Worm (Caenorhabditis elegans): Measurements from ENCODE around the gene wbp-11.
A peak's percentile ranks its signal among the peaks of the same experiment; 100 is the strongest.

wbp-11 gene

DNA sequence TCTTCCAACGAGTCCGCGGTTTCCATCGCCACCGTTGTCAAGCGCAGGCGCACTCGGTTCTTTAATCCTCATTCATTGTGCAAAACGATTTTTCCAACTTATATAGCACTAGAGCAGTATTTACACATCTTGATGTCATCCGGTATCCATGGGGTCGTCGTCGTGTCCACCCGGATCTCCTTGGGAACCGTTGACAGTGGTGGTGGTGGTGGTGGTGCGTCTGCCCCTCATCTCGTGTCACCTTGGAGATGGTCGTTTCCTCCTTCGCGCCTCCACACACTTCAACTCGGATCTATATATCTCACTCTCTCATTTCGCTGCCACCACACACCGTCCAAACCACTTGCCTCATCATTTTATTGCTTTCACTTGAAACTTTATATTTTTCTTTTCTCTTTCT is 9.9 kb upstream of the wbp-11 start:
- TF ChIP-seq nhr-11 (tag; optimal IDR thresholded peaks at IDR 0.05) = peak; percentile 24
- TF ChIP-seq vab-7 (GFP tag; IDR thresholded peaks at IDR 0.05) = no peak
- no peak for TF ChIP-seq snpc-4 (tag; optimal IDR thresholded peaks at IDR 0.05)
- no peak for TF ChIP-seq spr-1 (tag; optimal IDR thresholded peaks at IDR 0.05)

DNA sequence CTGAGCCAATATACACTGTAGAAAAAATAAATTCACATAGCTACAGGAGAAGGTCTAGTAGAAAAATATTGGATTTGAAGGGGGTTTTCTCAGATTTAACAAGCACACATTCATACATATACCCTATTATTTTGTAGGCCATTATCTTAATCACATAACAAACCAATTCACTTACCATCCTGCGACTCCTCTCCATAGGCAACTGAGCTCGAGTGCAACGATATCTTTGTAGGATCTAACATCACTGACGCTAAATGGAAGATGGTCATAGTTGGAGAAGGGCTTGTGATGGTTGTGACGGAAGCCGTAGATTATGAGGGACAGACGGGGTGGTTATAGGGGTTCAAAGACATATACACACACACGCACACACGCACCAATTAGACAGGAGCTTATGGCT is 8.6 kb upstream of the wbp-11 start:
- TF ChIP-seq nhr-6 (tag; optimal IDR thresholded peaks at IDR 0.05) = no peak
- peak; percentile 66 for TF ChIP-seq aha-1 (tag)

DNA sequence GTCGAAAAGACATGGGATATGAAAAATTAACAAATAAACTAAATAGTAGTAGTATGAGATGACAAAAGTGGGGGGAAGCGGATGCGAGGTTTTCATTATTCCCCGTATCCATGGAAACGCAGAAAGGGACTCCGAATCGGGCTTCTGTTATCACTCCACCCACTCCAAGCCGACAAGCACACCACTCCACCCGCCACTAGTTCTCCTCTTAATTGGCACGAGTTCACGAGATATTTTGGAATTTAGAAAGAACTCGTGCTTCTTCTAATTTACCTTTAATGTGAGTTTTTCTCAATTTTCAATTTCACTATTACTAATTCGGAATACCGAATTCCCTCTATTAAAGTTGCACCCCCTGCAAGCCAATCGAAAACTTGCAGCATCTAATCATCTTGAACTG is 6.4 kb upstream of the wbp-11 start:
- TF ChIP-seq unc-62 (GFP tag; optimal IDR thresholded peaks at IDR 0.05 in 1 of 2) (peak in 1 of 2 experiments; percentile 29), unc-62 (tag; optimal IDR thresholded peaks at IDR 0.05) (no peak), ceh-62 (tag; optimal IDR thresholded peaks at IDR 0.05) (no peak)

DNA sequence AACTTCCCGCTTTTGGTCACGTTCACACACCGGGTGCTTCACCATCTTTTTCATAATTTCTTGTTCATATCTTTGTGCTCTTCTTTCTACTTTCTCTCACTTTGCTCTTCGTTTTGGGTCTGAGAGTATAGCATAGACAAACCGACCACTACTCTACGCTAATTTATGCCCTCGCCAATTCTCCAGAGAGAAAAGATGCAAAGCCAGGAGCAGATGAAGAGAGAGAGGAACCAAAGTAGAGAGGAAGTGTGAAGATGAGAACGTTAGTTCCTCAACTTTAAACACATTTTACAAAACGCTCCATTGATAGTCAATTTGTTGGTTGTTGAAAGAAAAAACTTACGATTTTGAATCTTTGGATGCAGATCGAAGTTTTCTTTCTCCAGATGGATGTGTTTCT is 5.0 kb upstream of the wbp-11 start:
- no peak for TF ChIP-seq pha-4 (GFP tag; IDR thresholded peaks at IDR 0.05)
- TF ChIP-seq pha-4 (tag; optimal IDR thresholded peaks at IDR 0.05) = no peak
- TF ChIP-seq Y105C5A.15 (GFP tag; IDR thresholded peaks at IDR 0.05) = no peak
- TF ChIP-seq nhr-28 (tag; optimal IDR thresholded peaks at IDR 0.05) = no peak
- TF ChIP-seq gei-8 (GFP tag; optimal IDR thresholded peaks at IDR 0.05) = no peak
- no peak for TF ChIP-seq ztf-7 (tag; optimal IDR thresholded peaks at IDR 0.05)
- no peak for TF ChIP-seq daf-19 (GFP tag; conservative IDR thresholded peaks at IDR 0.05)
- no peak for TF ChIP-seq fkh-10 (GFP tag; optimal IDR thresholded peaks at IDR 0.05)
- no peak for TF ChIP-seq ctbp-1 (GFP tag; IDR thresholded peaks at IDR 0.05)
- no peak for TF ChIP-seq unc-62 (GFP tag; optimal IDR thresholded peaks at IDR 0.05 in 1 of 2)
- no peak for TF ChIP-seq unc-62 (tag; optimal IDR thresholded peaks at IDR 0.05)
- TF ChIP-seq snpc-4 (tag; optimal IDR thresholded peaks at IDR 0.05) = no peak
- TF ChIP-seq ces-1 (GFP tag; optimal IDR thresholded peaks at IDR 0.05) = no peak
- no peak for TF ChIP-seq mxl-2 (GFP tag; conservative IDR thresholded peaks at IDR 0.05)
- no peak for TF ChIP-seq ceh-28 (tag; optimal IDR thresholded peaks at IDR 0.05)
- TF ChIP-seq nhr-25 (tag; optimal IDR thresholded peaks at IDR 0.05; ENCODE audit: borderline replicate concordance, insufficient read depth) = no peak
- TF ChIP-seq set-16 (GFP tag; IDR thresholded peaks at IDR 0.05) = no peak
- no peak for TF ChIP-seq fos-1 (tag; optimal IDR thresholded peaks at IDR 0.05)
- TF ChIP-seq ceh-32 (tag; optimal IDR thresholded peaks at IDR 0.05; ENCODE audit: poor library complexity) = no peak
- TF ChIP-seq D1046.2 (GFP tag; IDR thresholded peaks at IDR 0.05) = no peak
- no peak for TF ChIP-seq nhr-10 (tag; optimal IDR thresholded peaks at IDR 0.05)
- TF ChIP-seq unc-39 (tag; optimal IDR thresholded peaks at IDR 0.05) = no peak

DNA sequence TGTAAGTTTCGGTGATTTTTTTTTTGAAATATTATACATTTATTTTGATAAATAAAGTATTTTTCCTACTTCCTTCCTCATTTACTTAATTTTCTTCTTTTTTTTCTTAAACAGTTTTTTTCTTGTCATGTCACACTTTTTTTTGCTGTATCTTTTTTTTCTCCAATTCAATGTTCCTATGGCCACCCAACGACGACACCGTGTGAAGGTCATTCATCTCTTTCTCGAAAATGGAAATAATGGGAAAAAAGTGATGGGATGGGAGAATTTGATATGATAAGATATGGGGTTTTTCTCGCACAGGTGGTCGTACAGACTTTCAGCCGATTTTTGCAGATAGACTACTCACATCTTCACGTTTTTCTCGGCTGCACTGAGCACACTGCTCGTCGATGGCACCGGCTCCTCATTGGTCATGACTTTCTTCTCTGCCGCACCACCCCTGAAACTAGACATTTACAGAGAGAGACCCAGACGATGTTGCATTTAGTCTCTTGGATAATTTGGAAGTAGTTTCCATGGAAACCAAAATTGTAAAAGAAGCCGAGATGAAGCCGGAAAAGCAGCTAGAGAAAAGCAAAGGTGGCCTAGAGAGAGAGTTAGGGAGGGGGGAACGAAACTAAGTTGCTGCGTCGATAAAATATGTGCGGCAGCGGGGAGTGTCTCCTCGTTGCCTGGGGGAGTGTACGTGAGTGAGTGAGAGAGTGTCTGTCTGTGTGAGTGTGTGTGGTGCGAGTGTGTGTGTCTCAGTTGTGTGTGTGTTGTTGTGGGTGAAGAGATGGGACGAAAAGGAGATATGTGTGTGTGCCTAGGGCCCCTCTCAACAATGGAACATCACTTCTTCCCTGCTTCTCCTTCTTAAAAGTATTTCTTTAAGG is 3.6 kb upstream of the wbp-11 start, which contains the start of gene daf-19:
Gene daf-19, minus strand, starts transcription at position 442 of the 878 bp plus-strand sequence.
- no peak for TF ChIP-seq lir-3 (tag; optimal IDR thresholded peaks at IDR 0.05)
- TF ChIP-seq R02D3.7 (tag; optimal IDR thresholded peaks at IDR 0.05) = no peak
- TF ChIP-seq dmd-6 (GFP tag; IDR thresholded peaks at IDR 0.05) = peak; percentile 42
- TF ChIP-seq dmd-8 (GFP tag; IDR thresholded peaks at IDR 0.05) = no peak
- TF ChIP-seq rbr-2 (tag; optimal IDR thresholded peaks at IDR 0.05) = peak; percentile 81
- no peak for TF ChIP-seq saeg-2 (GFP tag; IDR thresholded peaks at IDR 0.05)
- TF ChIP-seq mep-1 (tag; optimal IDR thresholded peaks at IDR 0.05) = peak; percentile 82
- no peak for TF ChIP-seq nhr-111 (GFP tag; optimal IDR thresholded peaks at IDR 0.05)
- no peak for TF ChIP-seq lin-39 (tag; optimal IDR thresholded peaks at IDR 0.05)
- TF ChIP-seq Y105C5A.15 (GFP tag; IDR thresholded peaks at IDR 0.05) = no peak
- TF ChIP-seq nhr-6 (tag; optimal IDR thresholded peaks at IDR 0.05) = peak; percentile 32
- no peak for TF ChIP-seq nhr-237 (tag; optimal IDR thresholded peaks at IDR 0.05)
- peak; percentile 6 for TF ChIP-seq duxl-1 (tag; optimal IDR thresholded peaks at IDR 0.05; ENCODE audit: poor library complexity)
- TF ChIP-seq ZK546.5 (tag; optimal IDR thresholded peaks at IDR 0.05) = no peak
- TF ChIP-seq zip-11 (GFP tag; IDR thresholded peaks at IDR 0.05) = no peak
- no peak for TF ChIP-seq T20F7.1 (GFP tag; optimal IDR thresholded peaks at IDR 0.05)
- no peak for TF ChIP-seq ceh-62 (tag; optimal IDR thresholded peaks at IDR 0.05)
- TF ChIP-seq zfp-3 (GFP tag; conservative IDR thresholded peaks at IDR 0.05) = no peak
- TF ChIP-seq dmd-9 (GFP tag; IDR thresholded peaks at IDR 0.05) = no peak
- no peak for TF ChIP-seq nhr-48 (tag; optimal IDR thresholded peaks at IDR 0.05)

Measured in whole organism, L4 larva.